Worm (Caenorhabditis elegans) whole organism, L3 larva: ENCODE measurements around the gene H06H21.37.

Experiments used
- ceh-28 ChIP-seq: fragments of 150-350 bp; optimal IDR thresholded peaks from 2 replicates; lab custom pipeline; 2014; ENCODE audit warnings: missing biosample characterization, missing genetic modification reagents, missing genetic modification characterization
- fkh-10 ChIP-seq: sonication (generic microtip); optimal IDR thresholded peaks from 2 replicates; lab custom pipeline; 2017; ENCODE audit warnings: missing biosample characterization, missing genetic modification reagents, missing genetic modification characterization
- fos-1 ChIP-seq: fragments of 150-350 bp; optimal IDR thresholded peaks from 2 replicates; lab custom pipeline; 2014; ENCODE audit warnings: missing biosample characterization, missing genetic modification characterization
- nhr-23 ChIP-seq: fragments of 150-350 bp; optimal IDR thresholded peaks from 2 replicates; lab custom pipeline; 2014; ENCODE audit warnings: missing biosample characterization, missing genetic modification reagents, missing genetic modification characterization
- tbx-2 ChIP-seq: sonication (generic microtip); optimal IDR thresholded peaks from 2 replicates; lab custom pipeline; 2016; ENCODE audit warnings: mild to moderate bottlenecking, missing genetic modification characterization, missing compliant biosample characterization
- unc-39 ChIP-seq: sonication (generic microtip); optimal IDR thresholded peaks from 4 replicates; lab custom pipeline; 2017; ENCODE audit warnings: missing biosample characterization, missing genetic modification characterization

ce11 chrIV:4858573-4858972 is 48.8 kb upstream of the H06H21.37 start, which contains the start of gene Y17G9A.3:
- TF ChIP-seq tbx-2 (tag; lab: Kevin White, UChicago) (no peak), fkh-10 (GFP tag; lab: Kevin White, UChicago) (no peak), fos-1 (tag; lab: Kevin White, UChicago) (no peak), nhr-23 (tag; lab: Kevin White, UChicago) (no peak), ceh-28 (tag; lab: Kevin White, UChicago) (no peak), unc-39 (no peak)
